Fruit fly (Drosophila melanogaster): Measurements from ENCODE around the gene Hmgcr.

Gene Hmgcr

DNA sequence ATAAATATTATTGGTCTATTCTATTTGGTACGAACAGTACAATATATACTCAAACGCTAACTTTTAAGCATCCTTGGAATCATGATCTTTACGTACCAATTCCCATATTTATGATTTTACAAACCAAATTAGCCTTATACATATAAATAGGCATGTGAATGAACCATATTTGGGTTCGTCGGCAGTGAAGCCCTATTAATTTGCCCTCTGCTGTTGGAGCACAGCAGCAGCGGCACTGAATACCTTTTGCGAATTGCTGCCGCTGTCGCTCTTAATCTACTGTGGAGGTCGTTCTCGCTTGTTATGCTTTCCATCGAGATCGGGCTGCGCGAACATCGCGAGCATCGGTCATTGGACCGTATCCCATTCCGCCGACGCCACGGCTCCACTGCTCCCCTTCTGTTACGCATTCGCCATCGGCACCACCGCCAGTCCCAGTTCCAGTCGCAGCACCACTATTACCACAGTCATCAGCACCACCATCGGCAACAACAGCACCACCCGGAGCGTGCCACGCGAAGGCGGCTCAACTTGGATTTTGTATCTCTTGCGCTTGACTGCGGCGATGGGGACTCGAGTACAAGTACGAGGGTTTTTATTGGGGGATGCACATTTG, 55.4 kb downstream of the Hmgcr start (continued):
- TF ChIP-seq CHES-1-like (GFP tag; optimal IDR thresholded peaks at IDR 0.05) (no peak), D19A (tag; optimal IDR thresholded peaks at IDR 0.05) (no peak), CG7556 (GFP tag; optimal IDR thresholded peaks at IDR 0.05) (peak; percentile 5), CG12659 (GFP tag; optimal IDR thresholded peaks at IDR 0.05) (no peak), seq (GFP tag; IDR thresholded peaks at IDR 0.05) (no peak), p53 (GFP tag; optimal IDR thresholded peaks at IDR 0.05) (no peak), mam (GFP tag; optimal IDR thresholded peaks at IDR 0.05) (no peak), CG2712 (tag; optimal IDR thresholded peaks at IDR 0.05) (peak; percentile 16), dysf (GFP tag; IDR thresholded peaks at IDR 0.05) (no peak), CG34224 (GFP tag; IDR thresholded peaks at IDR 0.05; ENCODE audit: partially characterized antibody) (no peak), bab2 (GFP tag; optimal IDR thresholded peaks at IDR 0.05) (no peak), CG11696 (GFP tag; IDR thresholded peaks at IDR 0.05) (peak; percentile 79), CTCF (GFP tag; optimal IDR thresholded peaks at IDR 0.05) (no peak), Drgx (GFP tag; IDR thresholded peaks at IDR 0.05) (no peak), bigmax (GFP tag; optimal IDR thresholded peaks at IDR 0.05) (no peak), CG6683 (GFP tag; optimal IDR thresholded peaks at IDR 0.05) (no peak), CG2129 (GFP tag; IDR thresholded peaks at IDR 0.05; ENCODE audit: partially characterized antibody) (no peak), CG1832 (GFP tag; optimal IDR thresholded peaks at IDR 0.05) (no peak), CG5180 (GFP tag; optimal IDR thresholded peaks at IDR 0.05) (no peak), CG17568 (GFP tag; optimal IDR thresholded peaks at IDR 0.05) (no peak), cato (GFP tag; optimal IDR thresholded peaks at IDR 0.05; ENCODE audit: borderline replicate concordance) (no peak), CG9932 (GFP tag; IDR thresholded peaks at IDR 0.05) (peak; percentile 43; the same call in 1 of the 2 replicates), CG3995 (GFP tag; optimal IDR thresholded peaks at IDR 0.05) (no peak), CG12769 (tag; optimal IDR thresholded peaks at IDR 0.05) (peak; percentile 55), Hr39 (optimal IDR thresholded peaks at IDR 0.05) (no peak), NFAT (GFP tag; IDR thresholded peaks at IDR 0.05) (no peak), Ets65A (GFP tag) (no peak), repo (GFP tag; optimal IDR thresholded peaks at IDR 0.05) (no peak), Deaf1 (tag; optimal IDR thresholded peaks at IDR 0.05) (no peak), CG42726 (GFP tag; IDR thresholded peaks at IDR 0.05; ENCODE audit: partially characterized antibody) (no peak), sd (tag; optimal IDR thresholded peaks at IDR 0.05) (no peak), CG17829 (tag; optimal IDR thresholded peaks at IDR 0.05) (no peak), CG16813 (GFP tag; IDR thresholded peaks at IDR 0.05; ENCODE audit: partially characterized antibody) (no peak), jigr1 (GFP tag; IDR thresholded peaks at IDR 0.05) (no peak), wdn (GFP tag; IDR thresholded peaks at IDR 0.05) (peak; percentile 34; the same call in 1 of the 2 replicates), CG8359 (GFP tag; optimal IDR thresholded peaks at IDR 0.05; ENCODE audit: borderline replicate concordance) (no peak), CG32532 (GFP tag; IDR thresholded peaks at IDR 0.05) (no peak; the same call in 1 of the 2 replicates), Bgb (GFP tag; IDR thresholded peaks at IDR 0.05; ENCODE audit: partially characterized antibody) (no peak), HLH3B (GFP tag; IDR thresholded peaks at IDR 0.05) (peak; percentile 16; the same call in 1 of the 2 replicates), CG15696 (tag; optimal IDR thresholded peaks at IDR 0.05) (no peak), crp (GFP tag; optimal IDR thresholded peaks at IDR 0.05) (no peak), BtbVII (GFP tag; optimal IDR thresholded peaks at IDR 0.05) (no peak), CG9609 (GFP tag; optimal IDR thresholded peaks at IDR 0.05) (no peak), CG4617 (GFP tag; optimal IDR thresholded peaks at IDR 0.05; ENCODE audit: borderline replicate concordance) (no peak), CG12299 (tag; optimal IDR thresholded peaks at IDR 0.05) (no peak), CG12155 (GFP tag; optimal IDR thresholded peaks at IDR 0.05) (no peak), Xbp1 (GFP tag; optimal IDR thresholded peaks at IDR 0.05) (no peak), CG2889 (GFP tag; IDR thresholded peaks at IDR 0.05) (no peak), CG11560 (tag; IDR thresholded peaks at IDR 0.05) (no peak), exex (tag; optimal IDR thresholded peaks at IDR 0.05) (no peak), Neu2 (GFP tag; optimal IDR thresholded peaks at IDR 0.05; ENCODE audit: borderline replicate concordance) (no peak)
